Worm (Caenorhabditis elegans): ENCODE measurements around the gene sas-5.

sas-5 gene

ce11 chrV:11585122-11585521 is 25.4 kb upstream of the sas-5 start (continued):
- TF ChIP-seq F55B11.4 (tag; optimal IDR thresholded peaks at IDR 0.05; ENCODE audit: borderline replicate concordance, insufficient read depth) (no peak), him-1 (tag; optimal IDR thresholded peaks at IDR 0.05) (peak; percentile 93), sptf-2 (GFP tag; optimal IDR thresholded peaks at IDR 0.05) (no peak), nhr-27 (tag; optimal IDR thresholded peaks at IDR 0.05) (no peak), lin-26 (GFP tag; IDR thresholded peaks at IDR 0.05) (peak; percentile 99), nhr-120 (GFP tag; IDR thresholded peaks at IDR 0.05) (0 out of 2 replicates have a peak, but pooled peaks have one; percentile 62), C17E4.6 (GFP tag; IDR thresholded peaks at IDR 0.05) (no peak; the same call in 1 of the 2 replicates), dpl-1 (GFP tag; optimal IDR thresholded peaks at IDR 0.05) (no peak), ztf-18 (tag; optimal IDR thresholded peaks at IDR 0.05) (peak; percentile 17), F33H1.4 (GFP tag; IDR thresholded peaks at IDR 0.05) (no peak), pbrm-1 (GFP tag; IDR thresholded peaks at IDR 0.05) (no peak; the same call in none of the 2 replicates), F10E7.11 (tag; optimal IDR thresholded peaks at IDR 0.05) (no peak), F57A8.1 (GFP tag; optimal IDR thresholded peaks at IDR 0.05) (no peak), cebp-2 (GFP tag; IDR thresholded peaks at IDR 0.05) (no peak), bed-1 (GFP tag; IDR thresholded peaks at IDR 0.05) (no peak), tbx-9 (tag; optimal IDR thresholded peaks at IDR 0.05; ENCODE audit: borderline replicate concordance) (no peak), mes-4 (tag; optimal IDR thresholded peaks at IDR 0.05) (no peak), nfya-1 (tag; optimal IDR thresholded peaks at IDR 0.05; ENCODE audit: borderline replicate concordance, insufficient read depth) (no peak), sea-2 (GFP tag; IDR thresholded peaks at IDR 0.05) (no peak), snpc-1.3 (tag; optimal IDR thresholded peaks at IDR 0.05; ENCODE audit: insufficient read depth) (peak; percentile 43), D2030.7 (GFP tag; IDR thresholded peaks at IDR 0.05) (peak; percentile 77), nfya-2 (GFP tag; IDR thresholded peaks at IDR 0.05) (no peak), attf-6 (GFP tag; IDR thresholded peaks at IDR 0.05) (peak; percentile 84), sdz-38 (tag; optimal IDR thresholded peaks at IDR 0.05) (no peak), aptf-2 (GFP tag; conservative IDR thresholded peaks at IDR 0.05) (no peak), K12H6.12 (tag; optimal IDR thresholded peaks at IDR 0.05) (no peak), zim-3 (tag; optimal IDR thresholded peaks at IDR 0.05) (no peak), ztf-22 (GFP tag; optimal IDR thresholded peaks at IDR 0.05) (no peak), snpc-3.4 (tag; optimal IDR thresholded peaks at IDR 0.05) (peak; percentile 84), lag-1 (GFP tag; IDR thresholded peaks at IDR 0.05) (no peak), hlh-12 (tag; optimal IDR thresholded peaks at IDR 0.05) (no peak), gei-17 (GFP tag; optimal IDR thresholded peaks at IDR 0.05) (no peak), cebp-1 (GFP tag; IDR thresholded peaks at IDR 0.05) (no peak), cebp-1 (tag; optimal IDR thresholded peaks at IDR 0.05) (no peak), hrde-1 (tag; optimal IDR thresholded peaks at IDR 0.05; ENCODE audit: borderline replicate concordance) (no peak), hmg-20 (GFP tag; IDR thresholded peaks at IDR 0.05) (peak; percentile 43; the same call in 1 of the 2 replicates), ztf-28 (GFP tag; IDR thresholded peaks at IDR 0.05) (no peak), rec-8 (tag; optimal IDR thresholded peaks at IDR 0.05) (peak in 1 of 2 experiments; percentile 22), rcor-1 (GFP tag; IDR thresholded peaks at IDR 0.05) (peak; percentile 68), bed-2 (GFP tag; IDR thresholded peaks at IDR 0.05) (no peak), madf-6 (GFP tag; IDR thresholded peaks at IDR 0.05) (peak; percentile 70; the same call in 1 of the 2 replicates), fkh-3 (tag; optimal IDR thresholded peaks at IDR 0.05) (no peak), ceh-100 (GFP tag; IDR thresholded peaks at IDR 0.05) (peak; percentile 51), tbp1 (GFP tag; optimal IDR thresholded peaks at IDR 0.05) (peak; percentile 71), unc-62 (GFP tag; optimal IDR thresholded peaks at IDR 0.05) (no peak), ccch-3 (GFP tag; optimal IDR thresholded peaks at IDR 0.05) (no peak), somi-1 (GFP tag; optimal IDR thresholded peaks at IDR 0.05) (no peak), aptf-3 (GFP tag; IDR thresholded peaks at IDR 0.05) (no peak)
